Worm (Caenorhabditis elegans): ENCODE measurements around the gene clc-32.

- no peak for TF ChIP-seq elt-3 (tag; optimal IDR thresholded peaks at IDR 0.05)
- no peak for TF ChIP-seq unc-62 (GFP tag; optimal IDR thresholded peaks at IDR 0.05)
- no peak for TF ChIP-seq pha-4 (tag; optimal IDR thresholded peaks at IDR 0.05)
- no peak for TF ChIP-seq lin-13 (tag; optimal IDR thresholded peaks at IDR 0.05)
- no peak for TF ChIP-seq nhr-237 (tag; optimal IDR thresholded peaks at IDR 0.05)
- no peak for TF ChIP-seq lsy-2 (tag; optimal IDR thresholded peaks at IDR 0.05)
- no peak for TF ChIP-seq ztf-11 (tag; optimal IDR thresholded peaks at IDR 0.05)
- no peak for TF ChIP-seq snpc-4 (tag; optimal IDR thresholded peaks at IDR 0.05)
- no peak for TF ChIP-seq unc-39 (tag; optimal IDR thresholded peaks at IDR 0.05)
- TF ChIP-seq nhr-76 (tag; optimal IDR thresholded peaks at IDR 0.05), result no peak
- no peak for TF ChIP-seq nhr-12 (tag; optimal IDR thresholded peaks at IDR 0.05)
- no peak for TF ChIP-seq mls-2 (tag; optimal IDR thresholded peaks at IDR 0.05)
- TF ChIP-seq unc-120 (tag; optimal IDR thresholded peaks at IDR 0.05; ENCODE audit: poor library complexity, severe bottlenecking), result no peak
Measured at ce11 chrV:16132215-16132614, 8.8 kb downstream of the clc-32 start.

All from whole organism, mixed stage, embryonic.